Worm (Caenorhabditis elegans) whole organism, L2 larva: ENCODE results near the gene Y62H9A.16.

Experiments used
- lsy-2 ChIP-seq, 2 experiments: fragments of 150-350 bp in 1 of 2; sonication (generic microtip) in 1 of 2; optimal IDR thresholded peaks; 2 replicates each; lab custom pipeline; 2014 to 2017; ENCODE audit warnings: missing biosample characterization in 2 of 2, missing genetic modification characterization in 2 of 2
- nhr-10 ChIP-seq: sonication (generic microtip); optimal IDR thresholded peaks from 2 replicates; lab custom pipeline; 2017; ENCODE audit warnings: missing biosample characterization, missing genetic modification characterization
- nhr-12 ChIP-seq: fragments of 150-350 bp; optimal IDR thresholded peaks from 2 replicates; lab custom pipeline; 2014; ENCODE audit warnings: missing biosample characterization, missing genetic modification characterization
- snpc-4 ChIP-seq: fragments of 150-350 bp; optimal IDR thresholded peaks from 2 replicates; lab custom pipeline; 2014; ENCODE audit warnings: missing biosample characterization, missing genetic modification characterization
- unc-62 ChIP-seq: fragments of 150-350 bp; optimal IDR thresholded peaks from 2 replicates; lab custom pipeline; 2014; ENCODE audit warnings: missing biosample characterization, missing genetic modification reagents, missing genetic modification characterization
- ztf-11 ChIP-seq: sonication (generic microtip); optimal IDR thresholded peaks from 2 replicates; lab custom pipeline; 2017; ENCODE audit warnings: missing biosample characterization, missing genetic modification characterization

- no peak for TF ChIP-seq ztf-11
- no peak for TF ChIP-seq unc-62
- no peak for TF ChIP-seq nhr-10
- TF ChIP-seq lsy-2 (tag; optimal IDR thresholded peaks at IDR 0.05; lab: Kevin White, UChicago), result no peak
- TF ChIP-seq nhr-12 (tag; lab: Kevin White, UChicago), result no peak
- no peak for TF ChIP-seq snpc-4
Measured at ce11 chrX:11948184-11948894, 30.2 kb downstream of the Y62H9A.16 start, which contains the start of gene lsd-1.
